Worm (Caenorhabditis elegans) whole organism, early embryonic: ENCODE measurements around the gene arf-5.

Experiments
- B0310.2 ChIP-seq: sonication (generic microtip); optimal IDR thresholded peaks from 2 replicates; lab custom pipeline; 2016; ENCODE audit warnings: mild to moderate bottlenecking, missing genetic modification characterization, missing compliant biosample characterization
- F13C5.2 ChIP-seq: sonication (generic microtip); optimal IDR thresholded peaks from 2 replicates; lab custom pipeline; 2017; ENCODE audit warnings: mild to moderate bottlenecking, missing genetic modification characterization, inconsistent platforms, missing compliant biosample characterization
- aly-1 ChIP-seq: sonication (generic microtip); optimal IDR thresholded peaks from 2 replicates; lab custom pipeline; 2016; ENCODE audit warnings: missing genetic modification characterization, missing compliant biosample characterization
- ama-1 ChIP-seq: fragments of 150-350 bp; optimal IDR thresholded peaks from 2 replicates; lab custom pipeline; 2014
- ceh-13 ChIP-seq: fragments of 200-800 bp; sonication (Bioruptor generic); optimal IDR thresholded peaks from 2 replicates; lab custom pipeline; 2018; ENCODE audit warnings: mild to moderate bottlenecking, missing genetic modification characterization, missing compliant biosample characterization
- ceh-36 ChIP-seq: sonication (generic microtip); optimal IDR thresholded peaks from 2 replicates; lab custom pipeline; 2016; ENCODE audit warnings: missing genetic modification characterization, inconsistent platforms, missing compliant biosample characterization
- ets-7 ChIP-seq: sonication (generic microtip); optimal IDR thresholded peaks from 2 replicates; lab custom pipeline; 2016; ENCODE audit warnings: missing genotype, missing genetic modification characterization, missing compliant biosample characterization
- flt-1 ChIP-seq: fragments of 200-800 bp; sonication (Bioruptor generic); IDR thresholded peaks from 2 replicates; pipeline ENCODE4 v1.3.6; 2022; ENCODE audit warnings: missing genetic modification characterization, missing compliant biosample characterization
- hmbx-1 ChIP-seq: sonication (generic microtip); optimal IDR thresholded peaks from 2 replicates; lab custom pipeline; 2016; ENCODE audit warnings: mild to moderate bottlenecking, missing genetic modification characterization, missing compliant biosample characterization
- hmg-4 ChIP-seq: fragments of 200-800 bp; sonication (Bioruptor generic); optimal IDR thresholded peaks from 2 replicates; lab custom pipeline; 2018; ENCODE audit warnings: mild to moderate bottlenecking, missing genetic modification characterization, missing compliant biosample characterization
- hnd-1 ChIP-seq: sonication (generic microtip); optimal IDR thresholded peaks from 2 replicates; lab custom pipeline; 2016; ENCODE audit warnings: missing genetic modification characterization, missing compliant biosample characterization
- pes-1 ChIP-seq: fragments of 200-800 bp; sonication (Bioruptor generic); IDR thresholded peaks from 2 replicates; pipeline ENCODE4 v1.3.6; 2022; ENCODE audit warnings: missing genetic modification reagents, missing genetic modification characterization, missing compliant biosample characterization
- scrt-1 ChIP-seq: fragments of 200-800 bp; sonication (Bioruptor generic); IDR thresholded peaks from 2 replicates; pipeline ENCODE4 v1.3.6; 2022; ENCODE audit warnings: missing genetic modification characterization, missing compliant biosample characterization
- sea-1 ChIP-seq: fragments of 200-800 bp; sonication (Bioruptor generic); conservative IDR thresholded peaks from 2 replicates; pipeline ENCODE4 v1.3.6; 2022; ENCODE audit warnings: missing genetic modification characterization, missing compliant biosample characterization
- tbx-11 ChIP-seq: fragments of 200-800 bp; sonication (Bioruptor generic); IDR thresholded peaks from 2 replicates; pipeline ENCODE4 v1.3.6; 2022; ENCODE audit warnings: missing genetic modification characterization, missing compliant biosample characterization
- tbx-37 ChIP-seq: fragments of 200-800 bp; sonication (Bioruptor generic); conservative IDR thresholded peaks from 2 replicates; pipeline ENCODE4 v1.3.6; 2022; ENCODE audit warnings: missing genetic modification reagents, missing genetic modification characterization, missing compliant biosample characterization
- tra-4 ChIP-seq: sonication (generic microtip); optimal IDR thresholded peaks from 2 replicates; lab custom pipeline; 2017; ENCODE audit warnings: missing genetic modification characterization, missing compliant biosample characterization

Gene arf-5

ce11 chrIV:7967006-7967405, 15.3 kb upstream of the arf-5 start, which contains the start of gene F57H12.5:
Gene F57H12.5, plus strand, starts transcription at chrIV:7967306.
- TF ChIP-seq tra-4: no peak
- TF ChIP-seq aly-1 (tag; lab: Kevin White, UChicago): no peak

DNA sequence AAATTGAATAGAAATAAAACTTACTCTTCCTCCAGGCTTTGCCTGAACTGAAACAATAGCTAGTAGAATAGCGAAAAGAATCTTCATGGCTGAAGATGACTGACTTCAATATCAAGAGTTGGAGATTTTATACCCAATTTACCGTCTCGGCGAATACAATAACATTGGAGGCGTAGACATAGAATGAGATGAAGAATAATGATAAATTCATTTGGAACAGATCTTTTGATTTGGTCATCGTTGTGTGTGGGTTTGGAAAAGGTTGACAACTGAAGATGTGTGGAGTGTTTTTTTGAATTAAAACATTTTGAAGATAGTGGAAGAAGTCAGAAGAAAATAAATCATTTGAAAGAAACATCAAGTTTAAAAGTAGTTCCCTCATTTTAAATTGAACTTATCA, 6.1 kb upstream of the arf-5 start, which contains the start of gene F57H12.6:
TSS of gene F57H12.6 (minus strand) at position 101 of the 400 bp plus-strand sequence.
- TF ChIP-seq hmg-4: no peak

DNA sequence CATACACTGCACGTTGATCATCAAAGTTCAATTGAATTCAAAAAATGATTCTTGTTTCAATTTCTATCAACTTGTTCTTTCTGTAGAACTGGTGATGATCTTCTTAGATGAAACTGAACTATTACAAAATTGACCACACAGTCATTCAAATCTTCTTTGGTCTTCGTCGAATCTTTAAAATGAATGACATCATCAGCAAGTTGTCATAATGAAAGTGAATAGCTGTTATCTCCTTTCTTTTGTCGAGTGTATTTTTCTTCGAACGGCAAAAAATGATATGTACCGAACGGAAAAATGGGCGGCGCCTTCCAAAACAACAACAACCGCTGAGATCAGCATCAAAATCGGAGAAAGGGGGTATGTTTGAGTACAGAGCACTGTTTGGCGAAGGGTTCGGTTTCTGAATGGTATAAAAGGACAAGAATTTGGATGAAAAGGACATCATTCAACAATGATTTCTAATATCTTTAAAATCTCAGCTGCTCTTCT, 4.8 kb upstream of the arf-5 start, which contains the start of gene ora-1:
TSS of gene ora-1 (plus strand) at position 439 of the 489 bp plus-strand sequence.
- TF ChIP-seq ceh-36 (tag; lab: Kevin White, UChicago) (no peak), tbx-37 (GFP tag; lab: Robert Waterston, UW) (no peak), flt-1 (GFP tag; lab: Robert Waterston, UW) (no peak), B0310.2 (tag; lab: Kevin White, UChicago) (no peak), hnd-1 (tag; lab: Kevin White, UChicago) (no peak), F13C5.2 (no peak), scrt-1 (GFP tag; lab: Robert Waterston, UW) (no peak), ama-1 (no peak), sea-1 (GFP tag; lab: Robert Waterston, UW) (no peak), aly-1 (tag; lab: Kevin White, UChicago) (no peak), tra-4 (no peak), hmbx-1 (no peak), pes-1 (GFP tag; lab: Robert Waterston, UW) (no peak), tbx-11 (no peak), hmg-4 (no peak), ceh-13 (GFP tag; lab: Kevin White, UChicago) (no peak), ets-7 (tag; lab: Kevin White, UChicago) (no peak)

DNA sequence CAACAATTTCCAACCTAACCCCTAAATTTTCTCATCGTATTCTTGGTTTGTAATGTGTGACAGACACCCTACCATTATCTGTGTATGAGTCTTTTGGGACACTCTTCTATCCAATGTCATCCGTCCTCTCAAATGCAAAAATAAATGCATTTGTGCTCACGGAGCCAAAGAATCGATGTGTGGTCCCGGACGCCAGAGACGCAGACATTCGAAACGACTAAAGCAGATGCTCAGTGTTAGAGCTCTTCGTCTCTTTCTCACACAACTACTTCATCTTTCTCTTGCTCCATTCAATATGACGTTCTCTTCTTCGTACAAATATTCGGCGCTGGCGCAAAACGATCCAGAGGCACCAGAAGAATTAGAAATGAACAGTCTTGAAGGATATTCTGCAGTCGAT, 2.7 kb upstream of the arf-5 start, which contains the start of gene unc-24:
TSS of gene unc-24 (plus strand) at position 283 of the 400 bp plus-strand sequence.
- no peak for TF ChIP-seq ceh-36 (tag; lab: Kevin White, UChicago)
- no peak for TF ChIP-seq scrt-1 (GFP tag; lab: Robert Waterston, UW)
- no peak for TF ChIP-seq hmg-4
- TF ChIP-seq flt-1 (GFP tag; lab: Robert Waterston, UW): no peak
- no peak for TF ChIP-seq tra-4
- TF ChIP-seq hnd-1 (tag; lab: Kevin White, UChicago): no peak
- TF ChIP-seq aly-1 (tag; lab: Kevin White, UChicago): no peak
- TF ChIP-seq F13C5.2: no peak
- TF ChIP-seq pes-1 (GFP tag; lab: Robert Waterston, UW): no peak
- no peak for TF ChIP-seq sea-1 (GFP tag; lab: Robert Waterston, UW)
- no peak for TF ChIP-seq hmbx-1
- no peak for TF ChIP-seq tbx-11
- no peak for TF ChIP-seq B0310.2 (tag; lab: Kevin White, UChicago)
- TF ChIP-seq ama-1: no peak

ce11 chrIV:7983021-7983420, 695 bp downstream of the arf-5 start:
- no peak for TF ChIP-seq ceh-13 (GFP tag; lab: Kevin White, UChicago)
- no peak for TF ChIP-seq ama-1
- no peak for TF ChIP-seq sea-1 (GFP tag; lab: Robert Waterston, UW)
- TF ChIP-seq aly-1 (tag; lab: Kevin White, UChicago): no peak
- TF ChIP-seq tbx-37 (GFP tag; lab: Robert Waterston, UW): no peak
- no peak for TF ChIP-seq F13C5.2
- TF ChIP-seq pes-1 (GFP tag; lab: Robert Waterston, UW): no peak

- TF ChIP-seq ama-1 (peak; percentile 55), B0310.2 (tag; lab: Kevin White, UChicago) (no peak), pes-1 (GFP tag; lab: Robert Waterston, UW) (no peak), hmg-4 (no peak)
Observed at ce11 chrIV:7983728-7984346, 1.5 kb downstream of the arf-5 start.

DNA sequence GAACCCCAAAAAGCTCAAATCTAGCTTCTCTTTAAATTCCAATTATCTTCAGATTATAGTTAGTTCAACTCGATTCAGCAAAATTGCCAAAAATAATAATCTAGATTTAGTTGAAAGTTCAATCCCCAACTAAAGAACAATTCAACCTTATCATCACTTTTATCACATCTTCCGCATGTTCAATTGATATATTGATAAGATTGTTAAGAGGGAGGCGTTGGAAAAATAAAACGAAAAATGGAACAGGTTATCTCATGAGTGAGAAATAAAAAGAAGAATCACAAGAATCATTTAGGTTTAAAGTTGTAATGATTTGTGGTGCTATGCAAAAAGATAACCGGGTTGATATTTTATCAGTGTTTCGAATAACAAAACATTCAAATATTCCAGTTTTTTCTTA, 3.4 kb downstream of the arf-5 start:
- TF ChIP-seq tbx-11 (no peak), B0310.2 (tag; lab: Kevin White, UChicago) (no peak), sea-1 (GFP tag; lab: Robert Waterston, UW) (no peak), ets-7 (tag; lab: Kevin White, UChicago) (no peak), ama-1 (no peak), ceh-13 (GFP tag; lab: Kevin White, UChicago) (no peak), aly-1 (tag; lab: Kevin White, UChicago) (no peak), scrt-1 (GFP tag; lab: Robert Waterston, UW) (no peak), hnd-1 (tag; lab: Kevin White, UChicago) (no peak), hmbx-1 (no peak)

DNA sequence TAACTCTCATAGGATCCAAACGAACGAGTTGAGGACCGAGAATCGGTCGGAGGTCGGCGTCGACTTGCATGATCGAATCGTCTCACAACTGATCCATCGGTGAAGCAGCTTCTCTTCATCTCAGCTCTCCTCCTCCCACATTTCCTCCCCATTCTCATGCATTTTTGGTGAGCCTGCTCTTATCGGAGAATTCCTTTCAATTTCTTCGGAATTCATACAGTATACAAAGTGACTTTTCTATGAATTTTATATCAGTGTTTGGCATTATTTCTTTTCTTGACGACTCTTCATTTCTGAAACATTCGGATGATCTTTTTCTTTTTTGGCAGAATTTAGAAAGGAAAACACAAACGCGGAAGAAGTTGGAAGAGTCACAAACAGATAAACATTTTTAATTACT, 4.8 kb downstream of the arf-5 start, which contains the start of gene mec-17:
TSS of gene mec-17 (minus strand) at position 101 of the 400 bp plus-strand sequence.
- TF ChIP-seq tbx-11 (no peak), ets-7 (tag; lab: Kevin White, UChicago) (no peak), hmbx-1 (no peak), ceh-13 (GFP tag; lab: Kevin White, UChicago) (no peak), flt-1 (GFP tag; lab: Robert Waterston, UW) (no peak), ceh-36 (tag; lab: Kevin White, UChicago) (no peak), tra-4 (no peak), hmg-4 (no peak), pes-1 (GFP tag; lab: Robert Waterston, UW) (no peak), sea-1 (GFP tag; lab: Robert Waterston, UW) (no peak), ama-1 (no peak), aly-1 (tag; lab: Kevin White, UChicago) (no peak), hnd-1 (tag; lab: Kevin White, UChicago) (no peak), F13C5.2 (no peak), tbx-37 (GFP tag; lab: Robert Waterston, UW) (no peak)
